Fruit fly (Drosophila melanogaster) whole organism, prepupa: ENCODE data around the gene CG15739.
A peak's percentile ranks its signal among the peaks of the same experiment; 100 is the strongest.

ENCODE experiments used
- Blimp-1 ChIP-seq: fragments of 200-800 bp; sonication (Bioruptor generic); optimal IDR thresholded peaks from 3 replicates; lab custom pipeline; 2017; ENCODE audit warnings: missing biosample characterization, missing genetic modification characterization, mild to moderate bottlenecking, moderate library complexity, missing genetic modification reagents
- CG11294 ChIP-seq: fragments of 200-800 bp; sonication (Bioruptor generic); IDR thresholded peaks from 2 replicates; pipeline ENCODE4 v1.3.6; 2022; ENCODE audit warnings: missing biosample characterization, missing genetic modification characterization
- CG11902 ChIP-seq: fragments of 200-800 bp; sonication (Bioruptor generic); optimal IDR thresholded peaks from 3 replicates; lab custom pipeline; 2016; ENCODE audit warnings: missing biosample characterization, missing genetic modification characterization
- CG15336 ChIP-seq: fragments of 200-800 bp; sonication (Bioruptor generic); IDR thresholded peaks from 2 replicates; pipeline ENCODE4 v1.3.6; 2022; ENCODE audit warnings: missing biosample characterization, missing genetic modification characterization
- CG1621 ChIP-seq: fragments of 200-800 bp; sonication (Bioruptor generic); optimal IDR thresholded peaks from 3 replicates; lab custom pipeline; 2018; ENCODE audit warnings: missing biosample characterization, mild to moderate bottlenecking, missing genetic modification characterization
- CG16779 ChIP-seq: fragments of 200-800 bp; sonication (Bioruptor generic); optimal IDR thresholded peaks from 3 replicates; lab custom pipeline; 2017; ENCODE audit warnings: missing biosample characterization, mild to moderate bottlenecking, missing genetic modification characterization
- CG3032 ChIP-seq: fragments of 200-800 bp; optimal IDR thresholded peaks from 2 replicates; lab custom pipeline; 2019; ENCODE audit warnings: missing biosample characterization, mild to moderate bottlenecking, missing genetic modification characterization, moderate library complexity
- CG31627 ChIP-seq: fragments of 200-800 bp; sonication (Bioruptor generic); optimal IDR thresholded peaks from 3 replicates; lab custom pipeline; 2016; ENCODE audit warnings: missing biosample characterization, missing genetic modification characterization
- CG32006 ChIP-seq: fragments of 200-800 bp; sonication (Bioruptor generic); optimal IDR thresholded peaks from 3 replicates; lab custom pipeline; 2017; ENCODE audit warnings: missing biosample characterization, mild to moderate bottlenecking, missing genetic modification characterization
- CG34406 ChIP-seq: fragments of 200-800 bp; sonication (Bioruptor generic); optimal IDR thresholded peaks from 3 replicates; lab custom pipeline; 2016; ENCODE audit warnings: missing biosample characterization, missing genetic modification characterization
- CG3919 ChIP-seq: fragments of 200-800 bp; sonication (Bioruptor generic); optimal IDR thresholded peaks from 3 replicates; lab custom pipeline; 2016; ENCODE audit warnings: missing biosample characterization, missing genetic modification characterization
- CG4318 ChIP-seq: fragments of 200-800 bp; sonication (Bioruptor generic); optimal IDR thresholded peaks from 3 replicates; lab custom pipeline; 2017; ENCODE audit warnings: missing biosample characterization, mild to moderate bottlenecking, missing genetic modification characterization
- CG6163 ChIP-seq: fragments of 200-800 bp; sonication (Bioruptor generic); IDR thresholded peaks from 3 replicates; pipeline ENCODE4 v1.3.6; 2022; ENCODE audit warnings: missing biosample characterization, missing genetic modification characterization
- CG6276 ChIP-seq: fragments of 200-800 bp; sonication (Bioruptor generic); optimal IDR thresholded peaks from 2 replicates; lab custom pipeline; 2017; ENCODE audit warnings: missing biosample characterization, mild to moderate bottlenecking, missing genetic modification characterization
- CG6792 ChIP-seq: fragments of 200-800 bp; sonication (Bioruptor generic); optimal IDR thresholded peaks from 3 replicates; lab custom pipeline; 2016; ENCODE audit warnings: missing biosample characterization, missing genetic modification characterization
- CG6808 ChIP-seq: fragments of 200-800 bp; sonication (Bioruptor generic); optimal IDR thresholded peaks from 3 replicates; lab custom pipeline; 2017; ENCODE audit warnings: missing biosample characterization, missing genetic modification characterization, mild to moderate bottlenecking, moderate library complexity, missing genetic modification reagents
- CG6854 ChIP-seq: fragments of 200-800 bp; sonication (Bioruptor generic); optimal IDR thresholded peaks from 2 replicates; lab custom pipeline; 2017; ENCODE audit warnings: missing biosample characterization, mild to moderate bottlenecking, missing genetic modification characterization
- CG7368 ChIP-seq: fragments of 200-800 bp; sonication (Bioruptor generic); optimal IDR thresholded peaks from 3 replicates; lab custom pipeline; 2016; ENCODE audit warnings: missing biosample characterization, missing genetic modification characterization
- CG8119 ChIP-seq: fragments of 200-800 bp; sonication (Bioruptor generic); IDR thresholded peaks from 3 replicates; pipeline ENCODE4 v1.3.6; 2022; ENCODE audit warnings: missing biosample characterization, missing genetic modification characterization
- CG8319 ChIP-seq: fragments of 200-800 bp; sonication (Bioruptor generic); optimal IDR thresholded peaks from 3 replicates; lab custom pipeline; 2016; ENCODE audit warnings: missing biosample characterization, missing genetic modification characterization
- CG8632 ChIP-seq: fragments of 200-800 bp; sonication (Bioruptor generic); optimal IDR thresholded peaks from 3 replicates; lab custom pipeline; 2016; ENCODE audit warnings: missing biosample characterization, missing genetic modification characterization
- CG9139 ChIP-seq: fragments of 200-800 bp; sonication (Bioruptor generic); optimal IDR thresholded peaks from 3 replicates; lab custom pipeline; 2017; ENCODE audit warnings: missing biosample characterization, mild to moderate bottlenecking, missing genetic modification characterization
- Eip75B ChIP-seq: fragments of 200-800 bp; sonication (Bioruptor generic); optimal IDR thresholded peaks from 3 replicates; lab custom pipeline; 2016; ENCODE audit warnings: missing biosample characterization, missing genetic modification characterization
- Eip78C ChIP-seq: fragments of 200-800 bp; sonication (Bioruptor generic); peaks from one replicate; lab custom pipeline; 2016; ENCODE audit warnings: missing biosample characterization, missing genetic modification characterization
- Ets96B ChIP-seq: fragments of 200-800 bp; optimal IDR thresholded peaks from 2 replicates; lab custom pipeline; 2019; ENCODE audit warnings: missing biosample characterization, mild to moderate bottlenecking, missing genetic modification characterization, moderate library complexity
- Hr39 ChIP-seq: fragments of 200-800 bp; sonication (Bioruptor generic); optimal IDR thresholded peaks from 2 replicates; lab custom pipeline; 2016; ENCODE audit warnings: missing biosample characterization, missing genetic modification characterization
- Hr4 ChIP-seq: fragments of 200-800 bp; sonication (Bioruptor generic); optimal IDR thresholded peaks from 3 replicates; lab custom pipeline; 2016; ENCODE audit warnings: missing biosample characterization, missing genetic modification characterization
- Met ChIP-seq: fragments of 200-800 bp; sonication (Bioruptor generic); optimal IDR thresholded peaks from 3 replicates; lab custom pipeline; 2016; ENCODE audit warnings: missing biosample characterization, missing genetic modification characterization
- OdsH ChIP-seq: fragments of 200-800 bp; sonication (Bioruptor generic); optimal IDR thresholded peaks from 3 replicates; lab custom pipeline; 2016; ENCODE audit warnings: missing biosample characterization, missing genetic modification characterization
- Sox102F ChIP-seq: fragments of 200-800 bp; sonication (Bioruptor generic); optimal IDR thresholded peaks from 2 replicates; lab custom pipeline; 2016; ENCODE audit warnings: missing biosample characterization, mild to moderate bottlenecking, missing genetic modification characterization
- Sox14 ChIP-seq: fragments of 200-800 bp; sonication (Bioruptor generic); optimal IDR thresholded peaks from 3 replicates; lab custom pipeline; 2016; ENCODE audit warnings: missing biosample characterization, missing genetic modification characterization
- achi ChIP-seq: fragments of 200-800 bp; sonication (Bioruptor generic); optimal IDR thresholded peaks from 3 replicates; lab custom pipeline; 2016; ENCODE audit warnings: missing biosample characterization, missing genetic modification characterization
- acj6 ChIP-seq: fragments of 200-800 bp; sonication (Bioruptor generic); optimal IDR thresholded peaks from 3 replicates; lab custom pipeline; 2016; ENCODE audit warnings: missing biosample characterization, missing genetic modification characterization
- cyc ChIP-seq: fragments of 200-800 bp; sonication (Bioruptor generic); optimal IDR thresholded peaks from 3 replicates; lab custom pipeline; 2016; ENCODE audit warnings: missing biosample characterization, missing genetic modification characterization
- dsx ChIP-seq: fragments of 200-800 bp; optimal IDR thresholded peaks from 3 replicates; lab custom pipeline; 2019; ENCODE audit warnings: missing biosample characterization, mild to moderate bottlenecking, missing genetic modification characterization, moderate library complexity; ENCODE audit not compliant: poor library complexity, severe bottlenecking
- eg ChIP-seq: fragments of 200-800 bp; sonication (Bioruptor generic); IDR thresholded peaks from 3 replicates; pipeline ENCODE4 v1.3.6; 2022; ENCODE audit warnings: missing biosample characterization, missing genetic modification characterization
- esn ChIP-seq: fragments of 200-800 bp; sonication (Bioruptor generic); optimal IDR thresholded peaks from 2 replicates; lab custom pipeline; 2016; ENCODE audit warnings: missing biosample characterization, mild to moderate bottlenecking, missing genetic modification characterization, moderate library complexity
- fd59A ChIP-seq: fragments of 200-800 bp; sonication (Bioruptor generic); optimal IDR thresholded peaks from 2 replicates; lab custom pipeline; 2017; ENCODE audit warnings: missing biosample characterization, mild to moderate bottlenecking, missing genetic modification characterization, missing genetic modification reagents
- fd85E ChIP-seq: fragments of 200-800 bp; sonication (Bioruptor generic); optimal IDR thresholded peaks from 3 replicates; lab custom pipeline; 2016; ENCODE audit warnings: missing biosample characterization, missing genetic modification characterization
- fkh ChIP-seq: fragments of 200-800 bp; sonication (Bioruptor generic); optimal IDR thresholded peaks from 3 replicates; lab custom pipeline; 2017; ENCODE audit warnings: missing biosample characterization, mild to moderate bottlenecking, missing genetic modification characterization, moderate library complexity
- lz ChIP-seq: fragments of 200-800 bp; sonication (Bioruptor generic); optimal IDR thresholded peaks from 3 replicates; lab custom pipeline; 2016; ENCODE audit warnings: missing biosample characterization, missing genetic modification characterization
- pdm3 ChIP-seq: fragments of 200-800 bp; sonication (Bioruptor generic); optimal IDR thresholded peaks from 3 replicates; lab custom pipeline; 2016; ENCODE audit warnings: missing biosample characterization, missing genetic modification characterization
- salr ChIP-seq, 2 experiments: fragments of 200-800 bp; sonication (Bioruptor generic); optimal IDR thresholded peaks; 3 replicates each; lab custom pipeline; 2016 to 2018; ENCODE audit warnings: missing biosample characterization in 2 of 2, missing genetic modification characterization in 2 of 2, mild to moderate bottlenecking in 1 of 2
- spab ChIP-seq: fragments of 200-800 bp; sonication (Bioruptor generic); optimal IDR thresholded peaks from 2 replicates; lab custom pipeline; 2017; ENCODE audit warnings: missing biosample characterization, mild to moderate bottlenecking, missing genetic modification characterization, missing genetic modification reagents
- ss ChIP-seq, 2 experiments: fragments of 200-800 bp; sonication (Bioruptor generic); optimal IDR thresholded peaks; 2 replicates in 1 of 2; 3 replicates in 1 of 2; lab custom pipeline; 2017 to 2018; ENCODE audit warnings: mild to moderate bottlenecking in 2 of 2, missing biosample characterization in 2 of 2, missing genetic modification characterization in 2 of 2, moderate library complexity in 1 of 2
- topi ChIP-seq: fragments of 200-800 bp; sonication (Bioruptor generic); optimal IDR thresholded peaks from 3 replicates; lab custom pipeline; 2016; ENCODE audit warnings: missing biosample characterization, missing genetic modification characterization
- vri ChIP-seq: fragments of 200-800 bp; sonication (Bioruptor generic); optimal IDR thresholded peaks from 3 replicates; lab custom pipeline; 2016; ENCODE audit warnings: missing biosample characterization, mild to moderate bottlenecking, missing genetic modification characterization

CG15739 gene

dm6 chrX:11852310-11852709 lies 20.8 kb upstream of the CG15739 start, which contains the start of gene p24-1 (continued):
- TF ChIP-seq Hr4 (GFP tag; lab: Kevin White, UChicago) (no peak), spab (GFP tag; lab: Kevin White, UChicago) (no peak), CG1621 (tag; lab: Kevin White, UChicago) (peak; percentile 98), CG3919 (GFP tag; lab: Kevin White, UChicago) (peak; percentile 42), vri (GFP tag; lab: Kevin White, UChicago) (peak; percentile 73), CG4318 (GFP tag; lab: Kevin White, UChicago) (no peak), cyc (GFP tag; lab: Kevin White, UChicago) (peak; percentile 49), achi (GFP tag; lab: Kevin White, UChicago) (peak; percentile 96), Blimp-1 (GFP tag; lab: Kevin White, UChicago) (no peak), CG7368 (GFP tag; lab: Kevin White, UChicago) (no peak), eg (GFP tag; lab: Robert Waterston, UW) (no peak), Sox102F (GFP tag; lab: Kevin White, UChicago) (no peak), topi (GFP tag; lab: Kevin White, UChicago) (peak; percentile 14), CG6854 (GFP tag; lab: Kevin White, UChicago) (no peak), CG8119 (no peak), CG6163 (no peak), OdsH (GFP tag; lab: Kevin White, UChicago) (peak; percentile 9), CG16779 (tag; lab: Kevin White, UChicago) (no peak), CG6792 (GFP tag; lab: Kevin White, UChicago) (no peak), CG6808 (GFP tag; lab: Kevin White, UChicago) (no peak), CG31627 (GFP tag; lab: Kevin White, UChicago) (peak; percentile 50), fd59A (GFP tag; lab: Kevin White, UChicago) (no peak), esn (GFP tag; lab: Kevin White, UChicago) (peak; percentile 40), fkh (GFP tag; lab: Kevin White, UChicago) (peak; percentile 65), Ets96B (tag; lab: Kevin White, UChicago) (no peak), fd85E (GFP tag; lab: Kevin White, UChicago) (no peak), CG8632 (no peak), Sox14 (GFP tag; lab: Kevin White, UChicago) (peak; percentile 16), acj6 (GFP tag; lab: Kevin White, UChicago) (no peak), CG34406 (no peak), CG15336 (GFP tag; lab: Robert Waterston, UW) (no peak), Met (GFP tag; lab: Kevin White, UChicago) (peak; percentile 14), CG32006 (GFP tag; lab: Kevin White, UChicago) (no peak), CG11902 (GFP tag; lab: Kevin White, UChicago) (no peak), salr (GFP tag; optimal IDR thresholded peaks at IDR 0.05; lab: Kevin White, UChicago) (no peak), lz (GFP tag; lab: Kevin White, UChicago) (peak; percentile 49), CG9139 (GFP tag; lab: Kevin White, UChicago) (no peak), Eip78C (peak; percentile 37), Hr39 (GFP tag; lab: Kevin White, UChicago) (peak; percentile 29)

- TF ChIP-seq CG11902 (GFP tag; lab: Kevin White, UChicago) (no peak), CG3032 (tag; lab: Kevin White, UChicago) (peak; percentile 1), topi (GFP tag; lab: Kevin White, UChicago) (peak; percentile 37), ss (GFP tag; optimal IDR thresholded peaks at IDR 0.05; lab: Kevin White, UChicago) (peak; percentile 25 to 57), CG32006 (GFP tag; lab: Kevin White, UChicago) (no peak), CG8319 (GFP tag; lab: Kevin White, UChicago) (no peak), CG15336 (GFP tag; lab: Robert Waterston, UW) (peak; percentile 13; the same call in 1 of the 2 replicates), CG6276 (GFP tag; lab: Kevin White, UChicago) (no peak), CG31627 (GFP tag; lab: Kevin White, UChicago) (peak; percentile 21), Sox14 (GFP tag; lab: Kevin White, UChicago) (peak; percentile 30), dsx (GFP tag; lab: Kevin White, UChicago) (no peak), cyc (GFP tag; lab: Kevin White, UChicago) (peak; percentile 7), CG4318 (GFP tag; lab: Kevin White, UChicago) (no peak), vri (GFP tag; lab: Kevin White, UChicago) (peak; percentile 9), CG8632 (no peak), CG11294 (no peak), pdm3 (GFP tag; lab: Kevin White, UChicago) (peak; percentile 3), fd85E (GFP tag; lab: Kevin White, UChicago) (no peak), Eip75B (peak; percentile 22), CG6854 (GFP tag; lab: Kevin White, UChicago) (peak; percentile 23), CG6792 (GFP tag; lab: Kevin White, UChicago) (no peak), CG34406 (no peak)
Measured at dm6 chrX:11854758-11855465, 18.2 kb upstream of the CG15739 start, which contains the start of the genes CG10347 and ATP7. Gene CG10347, minus strand, starts transcription at chrX:11854931. Gene ATP7, plus strand, starts transcription at chrX:11855022.
